Worm (Caenorhabditis elegans) whole organism, young adult: Measurements from ENCODE around the gene kel-8.

ENCODE experiments used
- K12H6.12 ChIP-seq: fragments of 200-800 bp; sonication (Bioruptor generic); optimal IDR thresholded peaks from 2 replicates; lab custom pipeline; 2018; ENCODE audit warnings: mild to moderate bottlenecking, missing genetic modification characterization, missing compliant biosample characterization
- Y53F4B.3 ChIP-seq: fragments of 200-800 bp; sonication (Bioruptor generic); IDR thresholded peaks from 2 replicates; pipeline ENCODE4 v1.3.6; 2022; ENCODE audit warnings: missing genetic modification reagents, missing genetic modification characterization, missing compliant biosample characterization
- Y67H2A.10 ChIP-seq: fragments of 200-800 bp; sonication (Bioruptor generic); conservative IDR thresholded peaks from 2 replicates; pipeline ENCODE4 v1.3.6; 2022; ENCODE audit warnings: missing genetic modification reagents, missing genetic modification characterization, missing compliant biosample characterization
- aptf-3 ChIP-seq: fragments of 200-800 bp; sonication (Bioruptor generic); IDR thresholded peaks from 2 replicates; pipeline ENCODE4 v1.3.6; 2022; ENCODE audit warnings: missing genetic modification characterization, missing compliant biosample characterization
- cebp-1 ChIP-seq, 2 experiments: fragments of 200-800 bp in 1 of 2; sonication (Bioruptor generic) in 1 of 2; sonication (generic microtip) in 1 of 2; IDR thresholded peaks in 1 of 2; optimal IDR thresholded peaks in 1 of 2; 2 replicates each; pipeline versions ENCODE4 v1.3.6 to Lab custom; 2017 to 2022; ENCODE audit warnings: missing compliant biosample characterization in 2 of 2, missing genetic modification characterization in 2 of 2, mild to moderate bottlenecking in 1 of 2, missing genetic modification reagents in 1 of 2, moderate library complexity in 1 of 2
- hrde-1 ChIP-seq: sonication (generic microtip); optimal IDR thresholded peaks from 2 replicates; lab custom pipeline; 2016; ENCODE audit warnings: missing genetic modification characterization, mild to moderate bottlenecking, missing compliant biosample characterization, moderate library complexity, missing genotype, missing genetic modification reagents, borderline replicate concordance
- lin-26 ChIP-seq: fragments of 200-800 bp; sonication (Bioruptor generic); IDR thresholded peaks from 2 replicates; pipeline ENCODE4 v1.3.6; 2022; ENCODE audit warnings: missing genetic modification reagents, missing genetic modification characterization, missing compliant biosample characterization
- nhr-27 ChIP-seq: fragments of 200-800 bp; sonication (Bioruptor generic); optimal IDR thresholded peaks from 2 replicates; lab custom pipeline; 2018; ENCODE audit warnings: mild to moderate bottlenecking, missing genetic modification characterization, moderate library complexity, missing compliant biosample characterization
- sdz-38 ChIP-seq: sonication (generic microtip); optimal IDR thresholded peaks from 2 replicates; lab custom pipeline; 2016; ENCODE audit warnings: missing genotype, missing genetic modification characterization, missing compliant biosample characterization
- unc-62 ChIP-seq: fragments of 150-350 bp; optimal IDR thresholded peaks from 2 replicates; lab custom pipeline; 2014; ENCODE audit warnings: missing biosample characterization, missing genetic modification reagents, missing genetic modification characterization

- TF ChIP-seq cebp-1 (GFP tag; IDR thresholded peaks at IDR 0.05; lab: Robert Waterston, UW) (no peak), cebp-1 (tag; optimal IDR thresholded peaks at IDR 0.05; lab: Kevin White, UChicago) (no peak), K12H6.12 (no peak), Y53F4B.3 (GFP tag; lab: Robert Waterston, UW) (no peak), hrde-1 (tag; lab: Kevin White, UChicago) (no peak), nhr-27 (tag; lab: Kevin White, UChicago) (no peak), aptf-3 (GFP tag; lab: Robert Waterston, UW) (no peak), sdz-38 (no peak), lin-26 (GFP tag; lab: Robert Waterston, UW) (no peak), unc-62 (GFP tag; lab: Kevin White, UChicago) (no peak), Y67H2A.10 (GFP tag; lab: Robert Waterston, UW) (no peak)
These were observed 19.7 kb downstream of the kel-8 start for ce11 chrV:2690948-2691347.
